Fruit fly (Drosophila melanogaster): ENCODE results near the gene CG17294.

DNA sequence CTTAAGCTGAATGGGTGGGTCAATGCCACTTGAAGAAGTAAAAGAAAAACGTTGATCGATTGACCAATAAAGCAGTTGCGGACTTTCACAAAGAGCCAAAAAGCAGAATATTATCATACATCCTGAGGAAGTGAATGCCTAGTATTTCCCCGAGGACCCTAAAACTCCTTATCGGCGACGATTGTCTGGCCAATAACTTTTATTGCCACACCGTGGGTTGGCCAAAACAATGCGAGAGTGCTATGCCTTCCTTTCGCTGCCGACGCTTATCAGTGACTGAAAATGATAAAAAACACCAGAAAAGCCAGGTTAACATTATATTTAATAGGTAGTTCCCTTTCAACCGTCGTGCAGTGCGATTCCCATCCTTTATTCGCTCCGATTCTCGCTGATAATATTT, 25.0 kb upstream of the CG17294 start, which contains the start of gene Mur29B:
- TF ChIP-seq EcR (GFP tag; optimal IDR thresholded peaks at IDR 0.05) (no peak), pan (optimal IDR thresholded peaks at IDR 0.05) (no peak), usp (GFP tag; optimal IDR thresholded peaks at IDR 0.05) (no peak), psq (optimal IDR thresholded peaks at IDR 0.05) (no peak), CG8478 (optimal IDR thresholded peaks at IDR 0.05) (no peak)

Data from whole organism.